Worm (Caenorhabditis elegans): ENCODE measurements around the gene str-63.
"Not testable (repeated sequence)": the region's sequence is repeated elsewhere in the genome, so short reads cannot be mapped to it uniquely, and the experiment has no call there.

Gene str-63

DNA sequence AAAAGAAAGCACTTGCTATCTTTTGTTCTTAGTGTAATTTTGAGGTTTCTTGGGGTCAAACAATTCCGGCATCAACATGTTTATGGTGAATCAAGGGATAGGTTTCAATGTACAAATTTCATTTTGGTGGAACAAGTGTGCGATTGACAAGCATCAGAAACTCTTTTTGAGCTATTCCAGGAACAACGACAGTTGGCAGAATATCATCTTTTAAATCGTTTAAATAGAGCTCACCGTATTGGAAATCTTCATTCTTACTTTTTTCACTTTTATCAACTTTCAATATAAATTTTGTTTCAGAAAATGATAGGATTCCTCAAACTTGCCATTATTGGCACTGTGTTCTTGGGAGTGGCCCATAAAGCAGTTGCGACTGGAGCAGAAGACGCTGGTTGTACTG lies 48.6 kb downstream of the str-63 start, which contains the start of gene T20D4.10:
TSS of gene T20D4.10 (plus strand) at position 301 of the 400 bp plus-strand sequence.
- TF ChIP-seq ttx-3, sdc-2, ceh-34 (tag; optimal IDR thresholded peaks at IDR 0.05): not testable (repeated sequence)

Measured in whole organism, late embryonic.